Fruit fly (Drosophila melanogaster): ENCODE data around the gene Snx1.
A peak's percentile ranks its signal among the peaks of the same experiment; 100 is the strongest.

Snx1 gene

DNA sequence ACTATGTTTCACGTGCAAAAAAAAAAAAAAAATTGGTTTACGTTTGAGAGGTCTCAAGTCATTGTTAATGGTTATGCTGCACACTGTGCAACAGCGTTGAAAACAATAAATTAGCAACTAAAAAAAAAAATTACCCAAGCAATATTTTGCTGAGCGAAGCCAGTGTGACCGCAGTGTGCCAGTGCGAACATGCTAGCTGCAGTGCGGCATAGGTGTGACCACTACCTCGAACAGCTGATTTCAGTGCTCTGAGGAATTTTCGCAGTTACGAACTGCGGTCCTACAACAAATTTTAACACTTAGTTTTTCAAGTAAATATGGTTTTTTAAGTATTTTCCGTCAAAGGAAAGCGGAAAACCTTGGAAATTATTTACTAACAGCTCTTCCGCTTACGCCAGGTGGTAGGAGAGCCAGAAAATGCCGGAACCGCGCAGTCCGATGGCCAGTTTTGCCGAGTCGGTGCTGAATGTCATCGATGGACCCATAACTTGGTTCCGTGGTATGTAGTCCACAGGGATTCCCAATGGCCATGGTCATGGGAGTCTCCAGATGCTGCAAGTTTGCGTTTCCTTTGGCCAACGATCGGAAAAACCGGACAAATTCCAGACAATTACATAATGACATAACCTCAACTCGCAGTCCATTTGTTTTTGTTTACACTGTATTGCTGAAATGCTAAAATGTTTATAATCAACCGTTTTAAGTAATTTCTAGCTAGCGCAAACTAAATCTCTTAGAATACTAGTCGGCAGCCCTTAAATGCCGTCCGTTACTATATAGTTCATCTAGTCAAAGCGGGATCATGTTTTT lies 16.6 kb downstream of the Snx1 start, which contains the start of the genes msl-2 and ND-PDSW:
Gene msl-2 (minus strand): TSS at position 195 of the 810 bp plus-strand sequence.
Gene ND-PDSW (plus strand): TSS at position 240 of the 810 bp plus-strand sequence.
- TF ChIP-seq CG34367 (tag; optimal IDR thresholded peaks at IDR 0.05) (no peak), CG32121 (GFP tag; IDR thresholded peaks at IDR 0.05) (no peak), CG4496 (GFP tag; IDR thresholded peaks at IDR 0.05) (no peak), Snoo (tag; optimal IDR thresholded peaks at IDR 0.05) (no peak), CG17806 (tag; optimal IDR thresholded peaks at IDR 0.05) (no peak), CG14655 (GFP tag; optimal IDR thresholded peaks at IDR 0.05) (no peak), CG9948 (tag; optimal IDR thresholded peaks at IDR 0.05) (no peak)

DNA sequence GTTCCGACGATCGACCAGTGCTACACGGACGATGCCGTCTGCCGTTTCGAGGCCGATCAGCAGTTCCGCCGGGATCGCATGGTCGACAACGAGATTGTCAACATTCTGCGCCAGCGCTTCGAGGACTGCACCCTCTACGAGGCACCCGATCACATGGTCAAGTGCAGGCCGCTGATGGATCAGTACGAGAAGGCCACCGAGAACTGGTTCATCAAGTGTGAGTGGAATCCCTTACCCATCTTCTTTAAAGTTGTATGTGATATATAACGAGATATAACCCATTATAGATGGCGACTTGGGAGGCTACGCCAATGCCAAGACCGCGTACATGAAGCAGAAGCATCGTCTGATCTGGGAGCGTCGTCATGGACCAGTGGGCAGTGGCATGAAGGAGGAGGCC lies 17.4 kb downstream of the Snx1 start:
- TF ChIP-seq CG32121 (GFP tag; IDR thresholded peaks at IDR 0.05) (no peak), fd96Ca (GFP tag; IDR thresholded peaks at IDR 0.05) (no peak), rn (GFP tag; IDR thresholded peaks at IDR 0.05) (no peak), Snoo (tag; optimal IDR thresholded peaks at IDR 0.05) (no peak), CG14655 (GFP tag; optimal IDR thresholded peaks at IDR 0.05) (no peak), CG17806 (tag; optimal IDR thresholded peaks at IDR 0.05) (no peak), CG8301 (tag; optimal IDR thresholded peaks at IDR 0.05) (no peak), CG10348 (GFP tag; IDR thresholded peaks at IDR 0.05) (no peak), D1 (tag; optimal IDR thresholded peaks at IDR 0.05) (no peak), CG9948 (tag; optimal IDR thresholded peaks at IDR 0.05) (no peak), CG4496 (GFP tag; IDR thresholded peaks at IDR 0.05) (no peak), CG12605 (GFP tag; IDR thresholded peaks at IDR 0.05) (no peak), Ets98B (GFP tag; IDR thresholded peaks at IDR 0.05) (no peak), CG15710 (tag; optimal IDR thresholded peaks at IDR 0.05) (no peak), gl (tag; optimal IDR thresholded peaks at IDR 0.05) (no peak), CG8159 (tag; optimal IDR thresholded peaks at IDR 0.05) (no peak), EcR (GFP tag; optimal IDR thresholded peaks at IDR 0.05) (no peak), CG13204 (GFP tag; optimal IDR thresholded peaks at IDR 0.05) (no peak), Pif1B (GFP tag; optimal IDR thresholded peaks at IDR 0.05) (no peak), CG34367 (tag; optimal IDR thresholded peaks at IDR 0.05) (no peak)

DNA sequence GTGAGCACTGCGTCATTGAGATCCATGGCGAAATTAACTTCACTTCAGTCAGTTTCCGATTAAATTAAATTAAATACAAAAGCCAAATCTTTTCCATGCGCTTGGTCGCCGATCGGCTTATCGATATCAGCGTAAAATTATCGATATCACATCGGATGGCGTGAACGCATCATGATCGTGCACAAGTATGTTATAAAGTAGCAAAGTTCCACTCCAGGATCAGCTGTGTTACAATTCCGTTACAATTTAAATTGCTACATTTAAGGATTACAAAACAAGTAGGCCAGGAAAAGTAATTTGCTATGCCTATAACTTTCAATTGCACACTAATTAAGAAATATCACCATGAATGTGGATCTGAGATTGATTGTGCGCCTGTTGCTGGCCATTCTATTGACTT lies 20.4 kb downstream of the Snx1 start, which contains the start of the genes Pif1 and CG31776:
Gene Pif1 (minus strand): TSS at position 136 of the 400 bp plus-strand sequence.
Gene CG31776 (plus strand): TSS at position 314 of the 400 bp plus-strand sequence.
- no peak for TF ChIP-seq CG9948 (tag; optimal IDR thresholded peaks at IDR 0.05)
- no peak for TF ChIP-seq D1 (tag; optimal IDR thresholded peaks at IDR 0.05)
- TF ChIP-seq CG10348 (GFP tag; IDR thresholded peaks at IDR 0.05), result no peak
- TF ChIP-seq CG8159 (tag; optimal IDR thresholded peaks at IDR 0.05), result no peak
- TF ChIP-seq Pif1A (GFP tag; optimal IDR thresholded peaks at IDR 0.05), result no peak
- no peak for TF ChIP-seq fd96Ca (GFP tag; IDR thresholded peaks at IDR 0.05)
- TF ChIP-seq CG4496 (GFP tag; IDR thresholded peaks at IDR 0.05), result no peak
- no peak for TF ChIP-seq CG8301 (tag; optimal IDR thresholded peaks at IDR 0.05)
- TF ChIP-seq CG12605 (GFP tag; IDR thresholded peaks at IDR 0.05), result no peak
- TF ChIP-seq CG14655 (GFP tag; optimal IDR thresholded peaks at IDR 0.05), result no peak
- TF ChIP-seq rn (GFP tag; IDR thresholded peaks at IDR 0.05), result no peak
- TF ChIP-seq CG32121 (GFP tag; IDR thresholded peaks at IDR 0.05), result no peak
- no peak for TF ChIP-seq Snoo (tag; optimal IDR thresholded peaks at IDR 0.05)
- TF ChIP-seq Pif1B (GFP tag; optimal IDR thresholded peaks at IDR 0.05), result no peak

- TF ChIP-seq rn (GFP tag; IDR thresholded peaks at IDR 0.05), result 0 out of 2 replicates have a peak, but pooled peaks have one; percentile 37
- 0 out of 3 replicates have a peak, but pooled peaks have one; percentile 37 for TF ChIP-seq CG4496 (GFP tag; IDR thresholded peaks at IDR 0.05)
- no peak for TF ChIP-seq gl (tag; optimal IDR thresholded peaks at IDR 0.05)
- peak; percentile 39 for TF ChIP-seq Snoo (tag; optimal IDR thresholded peaks at IDR 0.05)
- TF ChIP-seq CG32121 (GFP tag; IDR thresholded peaks at IDR 0.05), result no peak
These were observed 22.8 kb downstream of the Snx1 start, which contains the start of gene Pgant4 for dm6 chr2L:3472242-3472641. Gene Pgant4, plus strand, starts transcription at chr2L:3472603.

dm6 chr2L:3475168-3475567 lies 25.7 kb downstream of the Snx1 start:
- TF ChIP-seq CG15710 (tag; optimal IDR thresholded peaks at IDR 0.05), result peak; percentile 28
- peak; percentile 22 for TF ChIP-seq Snoo (tag; optimal IDR thresholded peaks at IDR 0.05)
- TF ChIP-seq gl (tag; optimal IDR thresholded peaks at IDR 0.05), result no peak
- TF ChIP-seq D1 (tag; optimal IDR thresholded peaks at IDR 0.05), result no peak
- no peak for TF ChIP-seq CG32121 (GFP tag; IDR thresholded peaks at IDR 0.05)
- peak; percentile 70 for TF ChIP-seq EcR (GFP tag; optimal IDR thresholded peaks at IDR 0.05)
- peak; percentile 36 for TF ChIP-seq CG8159 (tag; optimal IDR thresholded peaks at IDR 0.05)
- no peak for TF ChIP-seq Pif1A (GFP tag; optimal IDR thresholded peaks at IDR 0.05)
- TF ChIP-seq CG34367 (tag; optimal IDR thresholded peaks at IDR 0.05), result no peak
- no peak for TF ChIP-seq CG13204 (GFP tag; optimal IDR thresholded peaks at IDR 0.05)

DNA sequence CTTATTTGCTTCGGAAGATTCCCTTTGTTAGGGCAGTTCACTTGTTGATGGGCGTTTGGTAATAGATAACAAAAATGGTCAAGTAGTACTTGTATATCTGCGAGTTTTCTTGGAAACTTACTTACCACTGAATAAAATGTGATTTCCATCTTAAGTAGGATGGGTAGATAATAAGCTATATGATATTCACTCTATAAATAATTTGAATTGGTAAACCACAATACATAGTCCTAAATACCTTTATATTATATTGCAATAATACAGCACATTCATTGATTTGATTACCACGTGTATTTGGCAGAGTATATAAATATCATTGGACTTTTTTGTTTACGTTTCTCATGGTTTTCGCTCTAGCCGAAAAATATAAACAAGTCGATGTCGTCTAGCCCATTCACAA lies 26.5 kb downstream of the Snx1 start:
- no peak for TF ChIP-seq Pif1A (GFP tag; optimal IDR thresholded peaks at IDR 0.05)
- no peak for TF ChIP-seq CG34367 (tag; optimal IDR thresholded peaks at IDR 0.05)
- no peak for TF ChIP-seq EcR (GFP tag; optimal IDR thresholded peaks at IDR 0.05)
- no peak for TF ChIP-seq Pif1B (GFP tag; optimal IDR thresholded peaks at IDR 0.05)
- no peak for TF ChIP-seq CG10348 (GFP tag; IDR thresholded peaks at IDR 0.05)
- TF ChIP-seq CG13204 (GFP tag; optimal IDR thresholded peaks at IDR 0.05), result no peak
- no peak for TF ChIP-seq CG4496 (GFP tag; IDR thresholded peaks at IDR 0.05)
- TF ChIP-seq rn (GFP tag; IDR thresholded peaks at IDR 0.05), result no peak
- TF ChIP-seq D1 (tag; optimal IDR thresholded peaks at IDR 0.05), result no peak
- TF ChIP-seq gl (tag; optimal IDR thresholded peaks at IDR 0.05), result no peak
- no peak for TF ChIP-seq CG14655 (GFP tag; optimal IDR thresholded peaks at IDR 0.05)
- TF ChIP-seq CG8301 (tag; optimal IDR thresholded peaks at IDR 0.05), result no peak
- no peak for TF ChIP-seq CG9948 (tag; optimal IDR thresholded peaks at IDR 0.05)
- TF ChIP-seq fd96Ca (GFP tag; IDR thresholded peaks at IDR 0.05), result no peak

All from whole organism, pupa.